Fruit fly (Drosophila melanogaster) whole organism, adult: ENCODE results near the gene Ip259.
A peak's percentile ranks its signal among the peaks of the same experiment; 100 is the strongest.

Experiments used
- CG11617 ChIP-seq: fragments of 200-800 bp; sonication (Bioruptor generic); optimal IDR thresholded peaks from 2 replicates; lab custom pipeline; 2017; ENCODE audit warnings: mild to moderate bottlenecking, missing biosample characterization, missing genetic modification reagents, missing genetic modification characterization
- CG12768 ChIP-seq: fragments of 200-800 bp; sonication (Bioruptor generic); optimal IDR thresholded peaks from 2 replicates; lab custom pipeline; 2017; ENCODE audit warnings: missing biosample characterization, missing genetic modification characterization, mild to moderate bottlenecking, moderate library complexity, missing genetic modification reagents
- CG14711 ChIP-seq: fragments of 200-800 bp; sonication (Bioruptor generic); optimal IDR thresholded peaks from 2 replicates; lab custom pipeline; 2018; ENCODE audit warnings: missing biosample characterization, mild to moderate bottlenecking, missing genetic modification characterization, moderate library complexity
- CG1620 ChIP-seq: fragments of 200-800 bp; sonication (Bioruptor generic); optimal IDR thresholded peaks from 2 replicates; lab custom pipeline; 2016; ENCODE audit warnings: missing biosample characterization, missing genetic modification characterization
- CG33017 ChIP-seq: fragments of 200-800 bp; sonication (Bioruptor generic); optimal IDR thresholded peaks from 2 replicates; lab custom pipeline; 2018; ENCODE audit warnings: missing biosample characterization, mild to moderate bottlenecking, missing genetic modification characterization, moderate library complexity
- CG5204 ChIP-seq: fragments of 200-800 bp; sonication (Bioruptor generic); optimal IDR thresholded peaks from 2 replicates; lab custom pipeline; 2016; ENCODE audit warnings: missing biosample characterization, missing genetic modification characterization
- CG7045 ChIP-seq: fragments of 200-800 bp; sonication (Bioruptor generic); optimal IDR thresholded peaks from 2 replicates; lab custom pipeline; 2017; ENCODE audit warnings: missing biosample characterization, mild to moderate bottlenecking, missing genetic modification characterization
- CG7101 ChIP-seq: fragments of 200-800 bp; sonication (Bioruptor generic); optimal IDR thresholded peaks from 2 replicates; lab custom pipeline; 2018; ENCODE audit warnings: missing biosample characterization, mild to moderate bottlenecking, missing genetic modification characterization, moderate library complexity
- Clk ChIP-seq: fragments of 200-800 bp; sonication (Bioruptor generic); optimal IDR thresholded peaks from 2 replicates; lab custom pipeline; 2017; ENCODE audit warnings: missing biosample characterization, missing genetic modification characterization
- Crg-1 ChIP-seq: fragments of 200-800 bp; sonication (Bioruptor generic); optimal IDR thresholded peaks from 2 replicates; lab custom pipeline; 2016; ENCODE audit warnings: missing biosample characterization, missing genetic modification characterization
- Hr96 ChIP-seq: fragments of 200-800 bp; sonication (Bioruptor generic); optimal IDR thresholded peaks from 2 replicates; lab custom pipeline; 2016; ENCODE audit warnings: missing biosample characterization, missing genetic modification characterization
- Mnt ChIP-seq: fragments of 200-800 bp; sonication (Bioruptor generic); optimal IDR thresholded peaks from 2 replicates; lab custom pipeline; 2016; ENCODE audit warnings: missing biosample characterization, mild to moderate bottlenecking, missing genetic modification characterization
- bab1 ChIP-seq: fragments of 200-800 bp; sonication (Bioruptor generic); optimal IDR thresholded peaks from 3 replicates; lab custom pipeline; 2019; ENCODE audit warnings: missing biosample characterization, mild to moderate bottlenecking, missing genetic modification characterization, moderate library complexity
- cic ChIP-seq: fragments of 200-800 bp; sonication (Bioruptor generic); optimal IDR thresholded peaks from 2 replicates; lab custom pipeline; 2017; ENCODE audit warnings: missing biosample characterization, mild to moderate bottlenecking, missing genetic modification characterization, moderate library complexity
- cnc ChIP-seq, 2 experiments: fragments of >200 bp; optimal IDR thresholded peaks; 2 replicates each; lab custom pipeline; 2017
- kay ChIP-seq: fragments of 200-800 bp; sonication (Bioruptor generic); peaks from one replicate; lab custom pipeline; 2016; ENCODE audit warnings: missing biosample characterization, missing genetic modification characterization, borderline replicate concordance
- ovo ChIP-seq: fragments of 200-800 bp; sonication (Bioruptor generic); optimal IDR thresholded peaks from 2 replicates; lab custom pipeline; 2016; ENCODE audit warnings: missing biosample characterization, missing genetic modification characterization
- pad ChIP-seq: fragments of 200-800 bp; sonication (Bioruptor generic); optimal IDR thresholded peaks from 3 replicates; lab custom pipeline; 2017; ENCODE audit warnings: missing biosample characterization, missing genetic modification characterization, mild to moderate bottlenecking, moderate library complexity, missing genetic modification reagents
- tj ChIP-seq: fragments of 200-800 bp; sonication (Bioruptor generic); optimal IDR thresholded peaks from 3 replicates; lab custom pipeline; 2017; ENCODE audit warnings: missing biosample characterization, mild to moderate bottlenecking, missing genetic modification characterization, moderate library complexity
- toe ChIP-seq: fragments of 200-800 bp; sonication (Bioruptor generic); optimal IDR thresholded peaks from 2 replicates; lab custom pipeline; 2016; ENCODE audit warnings: missing biosample characterization, missing genetic modification characterization

The Ip259 gene

dm6 chr2L:10386208-10386805 lies 21.8 kb upstream of the Ip259 start, which contains the start of the genes Cdk1 and mRpS7:
Gene Cdk1 (minus strand): TSS chr2L:10386262.
Gene mRpS7 (plus strand): TSS chr2L:10386662.
- TF ChIP-seq CG7101 (tag; lab: Kevin White, UChicago) (peak; percentile 64), CG7045 (peak; percentile 74), cnc (optimal IDR thresholded peaks at IDR 0.05; lab: Kevin White, UChicago) (no peak), CG1620 (GFP tag; lab: Kevin White, UChicago) (peak; percentile 40), Clk (GFP tag; lab: Kevin White, UChicago) (peak; percentile 36), kay (GFP tag; lab: Kevin White, UChicago) (peak; percentile 82), CG11617 (GFP tag; lab: Kevin White, UChicago) (peak; percentile 74), tj (GFP tag; lab: Kevin White, UChicago) (peak; percentile 40), Mnt (GFP tag; lab: Kevin White, UChicago) (peak; percentile 34), CG12768 (GFP tag; lab: Kevin White, UChicago) (peak; percentile 62), toe (GFP tag; lab: Kevin White, UChicago) (no peak), CG5204 (no peak), bab1 (GFP tag; lab: Kevin White, UChicago) (peak; percentile 9), pad (peak; percentile 37), CG33017 (peak; percentile 52), Crg-1 (peak; percentile 21), CG14711 (tag; lab: Kevin White, UChicago) (peak; percentile 59), cic (GFP tag; lab: Kevin White, UChicago) (no peak), Hr96 (no peak), ovo (GFP tag; lab: Kevin White, UChicago) (no peak)

DNA sequence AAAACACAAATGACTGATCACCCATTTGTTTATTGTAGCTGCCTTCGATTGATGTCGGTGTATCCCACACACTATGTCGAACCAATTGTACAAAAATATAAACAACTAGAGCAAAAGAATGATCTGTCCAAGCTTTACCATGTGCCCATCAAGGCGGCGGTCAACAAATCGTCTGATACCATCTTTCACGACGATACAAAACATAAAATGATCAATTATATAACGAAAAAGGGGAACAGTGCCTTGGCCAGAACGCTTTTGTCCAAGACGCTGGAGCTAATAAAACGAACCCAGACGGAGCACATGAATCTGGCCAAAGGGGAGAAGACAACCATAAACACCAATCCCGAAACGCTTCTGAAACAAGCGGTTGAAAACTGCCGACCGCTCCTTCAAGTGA lies 21.3 kb upstream of the Ip259 start:
- TF ChIP-seq CG12768 (GFP tag; lab: Kevin White, UChicago) (no peak), Clk (GFP tag; lab: Kevin White, UChicago) (no peak), Crg-1 (no peak), Hr96 (no peak), CG14711 (tag; lab: Kevin White, UChicago) (no peak), cic (GFP tag; lab: Kevin White, UChicago) (no peak), cnc (optimal IDR thresholded peaks at IDR 0.05; lab: Kevin White, UChicago) (no peak), ovo (GFP tag; lab: Kevin White, UChicago) (no peak), CG7045 (no peak), CG33017 (no peak), CG1620 (GFP tag; lab: Kevin White, UChicago) (no peak), bab1 (GFP tag; lab: Kevin White, UChicago) (no peak), Mnt (GFP tag; lab: Kevin White, UChicago) (no peak), CG11617 (GFP tag; lab: Kevin White, UChicago) (no peak)

dm6 chr2L:10387869-10388726 lies 20.1 kb upstream of the Ip259 start, which contains the start of gene da:
Gene da (plus strand): TSS chr2L:10388105.
- TF ChIP-seq Crg-1 (peak; percentile 33), tj (GFP tag; lab: Kevin White, UChicago) (peak; percentile 30), Mnt (GFP tag; lab: Kevin White, UChicago) (peak; percentile 69), CG7101 (tag; lab: Kevin White, UChicago) (peak; percentile 62), toe (GFP tag; lab: Kevin White, UChicago) (no peak), Clk (GFP tag; lab: Kevin White, UChicago) (no peak), CG12768 (GFP tag; lab: Kevin White, UChicago) (peak; percentile 52), CG7045 (peak; percentile 53), pad (peak; percentile 28), CG1620 (GFP tag; lab: Kevin White, UChicago) (peak; percentile 70), CG11617 (GFP tag; lab: Kevin White, UChicago) (peak; percentile 74), bab1 (GFP tag; lab: Kevin White, UChicago) (peak; percentile 21), CG14711 (tag; lab: Kevin White, UChicago) (peak; percentile 63), Hr96 (no peak), cnc (optimal IDR thresholded peaks at IDR 0.05; lab: Kevin White, UChicago) (no peak), CG33017 (peak; percentile 49), kay (GFP tag; lab: Kevin White, UChicago) (peak; percentile 99), cic (GFP tag; lab: Kevin White, UChicago) (peak; percentile 45), ovo (GFP tag; lab: Kevin White, UChicago) (no peak), CG5204 (no peak)

DNA sequence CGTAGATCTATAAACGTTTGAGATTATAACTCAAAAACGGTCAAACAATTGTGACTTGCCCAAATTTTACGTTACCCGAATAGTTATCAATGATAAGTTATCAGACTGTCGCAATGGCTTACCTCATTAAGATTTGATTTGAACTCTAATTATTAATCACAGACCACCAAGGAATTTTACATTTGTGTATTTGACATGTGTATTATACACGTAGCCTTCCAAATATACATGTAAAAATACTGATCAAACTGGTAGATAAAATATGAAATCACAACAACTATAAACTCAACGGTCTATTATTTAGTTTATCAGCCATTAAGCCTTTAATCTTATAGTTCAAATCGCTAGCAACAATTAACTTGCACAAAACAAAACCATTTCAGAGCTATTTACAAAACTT lies 14.7 kb upstream of the Ip259 start:
- TF ChIP-seq tj (GFP tag; lab: Kevin White, UChicago) (no peak), bab1 (GFP tag; lab: Kevin White, UChicago) (no peak), CG7045 (no peak), Clk (GFP tag; lab: Kevin White, UChicago) (no peak), cic (GFP tag; lab: Kevin White, UChicago) (no peak), CG12768 (GFP tag; lab: Kevin White, UChicago) (no peak), Mnt (GFP tag; lab: Kevin White, UChicago) (no peak), ovo (GFP tag; lab: Kevin White, UChicago) (no peak), CG1620 (GFP tag; lab: Kevin White, UChicago) (no peak), pad (no peak), CG5204 (no peak), CG11617 (GFP tag; lab: Kevin White, UChicago) (no peak), kay (GFP tag; lab: Kevin White, UChicago) (no peak), Crg-1 (no peak), cnc (optimal IDR thresholded peaks at IDR 0.05; lab: Kevin White, UChicago) (no peak)

DNA sequence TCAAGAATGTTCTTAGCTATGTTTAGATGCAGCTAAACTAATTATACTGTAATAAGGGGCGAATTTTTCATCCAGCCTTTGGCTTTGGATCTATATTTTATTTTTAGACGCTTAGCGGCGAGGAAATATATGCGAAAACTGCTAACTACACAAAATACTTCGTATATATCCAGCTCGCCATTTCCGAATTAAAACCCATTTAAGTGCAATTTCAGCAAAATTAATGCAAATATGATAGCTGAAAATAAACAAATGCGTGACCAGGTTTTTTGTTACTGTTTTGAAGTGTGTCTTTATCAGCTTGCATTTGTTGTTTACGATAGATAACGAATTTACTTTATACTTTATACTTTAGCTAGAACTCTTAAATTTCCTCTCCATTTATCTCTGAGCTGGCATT lies 13.1 kb upstream of the Ip259 start:
- TF ChIP-seq tj (GFP tag; lab: Kevin White, UChicago) (peak; percentile 96), cnc (optimal IDR thresholded peaks at IDR 0.05; lab: Kevin White, UChicago) (no peak), Crg-1 (no peak)
